Worm (Caenorhabditis elegans): Measurements from ENCODE around the gene gst-17.

DNA sequence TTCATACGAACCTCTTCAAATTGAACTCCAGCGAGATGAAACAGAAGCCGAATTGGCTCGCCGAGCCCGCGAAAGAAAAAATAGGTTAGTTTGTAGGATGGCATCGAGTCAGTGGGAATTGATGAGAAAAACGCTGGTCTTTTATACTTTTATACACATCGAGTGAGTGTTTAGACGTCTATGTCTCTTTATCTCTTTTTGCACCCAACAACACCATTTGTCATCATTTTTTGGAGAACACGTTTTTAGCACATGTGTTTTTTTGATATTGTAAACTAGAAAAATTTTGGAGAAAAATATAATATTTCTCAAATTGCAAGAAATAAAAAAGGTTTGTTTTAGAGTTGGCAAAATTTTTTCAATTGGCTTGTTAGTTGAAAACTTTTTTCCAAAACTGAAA lies 6.3 kb downstream of the gst-17 start, which contains the start of gene gst-16:
- TF ChIP-seq elt-2 (tag; optimal IDR thresholded peaks at IDR 0.05) (no peak), snu-23 (GFP tag; optimal IDR thresholded peaks at IDR 0.05) (no peak), efl-1 (optimal IDR thresholded peaks at IDR 0.05) (no peak), efl-1 (GFP tag; optimal IDR thresholded peaks at IDR 0.05 in 1 of 2) (peak in 1 of 2 experiments; percentile 82), mdl-1 (tag; optimal IDR thresholded peaks at IDR 0.05) (no peak), lin-15B (tag; optimal IDR thresholded peaks at IDR 0.05) (no peak), nhr-90 (tag; optimal IDR thresholded peaks at IDR 0.05; ENCODE audit: poor library complexity) (no peak), dsc-1 (tag; optimal IDR thresholded peaks at IDR 0.05) (no peak), elt-3 (tag; optimal IDR thresholded peaks at IDR 0.05) (no peak)
